Worm (Caenorhabditis elegans) whole organism, L1 larva: ENCODE measurements around the gene K12H4.5.

ENCODE experiments used
- C04F5.9 ChIP-seq: sonication (generic microtip); optimal IDR thresholded peaks from 2 replicates; lab custom pipeline; 2016; ENCODE audit warnings: missing genetic modification characterization, missing compliant biosample characterization
- C16A3.4 ChIP-seq: fragments of 150-350 bp; optimal IDR thresholded peaks from 2 replicates; lab custom pipeline; 2014; ENCODE audit warnings: missing biosample characterization, missing genetic modification characterization
- Y116A8C.19 ChIP-seq: sonication (generic microtip); optimal IDR thresholded peaks from 2 replicates; lab custom pipeline; 2016; ENCODE audit warnings: missing compliant biosample characterization, missing genetic modification characterization, borderline replicate concordance
- aha-1 ChIP-seq: fragments of 150-350 bp; optimal IDR thresholded peaks from 2 replicates; lab custom pipeline; 2014; ENCODE audit warnings: missing biosample characterization, missing genetic modification characterization
- blmp-1 ChIP-seq: fragments of 150-350 bp; optimal IDR thresholded peaks from 2 replicates; lab custom pipeline; 2014; ENCODE audit warnings: missing biosample characterization, missing genetic modification characterization
- ceh-63 ChIP-seq: fragments of 200-800 bp; sonication (Bioruptor generic); optimal IDR thresholded peaks from 2 replicates; lab custom pipeline; 2018; ENCODE audit warnings: mild to moderate bottlenecking, missing genetic modification characterization, missing compliant biosample characterization
- ceh-8 ChIP-seq: fragments of 200-800 bp; sonication (Bioruptor generic); optimal IDR thresholded peaks from 2 replicates; lab custom pipeline; 2018; ENCODE audit warnings: mild to moderate bottlenecking, missing genetic modification characterization, moderate library complexity, missing compliant biosample characterization
- ceh-82 ChIP-seq, 3 experiments: fragments of 150-350 bp in 1 of 3; sonication (generic microtip) in 2 of 3; optimal IDR thresholded peaks; 2 replicates each; lab custom pipeline; 2014 to 2017; ENCODE audit warnings: missing biosample characterization in 3 of 3, missing genetic modification characterization in 3 of 3
- dpl-1 ChIP-seq, 3 experiments: fragments of 150-350 bp in 2 of 3; sonication (generic microtip) in 1 of 3; optimal IDR thresholded peaks; 2 replicates each; lab custom pipeline; 2014 to 2017; ENCODE audit warnings: missing biosample characterization in 3 of 3, missing genetic modification characterization in 3 of 3, missing genetic modification reagents in 3 of 3
- dsc-1 ChIP-seq: sonication (generic microtip); optimal IDR thresholded peaks from 2 replicates; lab custom pipeline; 2016; ENCODE audit warnings: mild to moderate bottlenecking, missing genetic modification characterization, missing compliant biosample characterization
- efl-1 ChIP-seq, 4 experiments: fragments of 150-350 bp; optimal IDR thresholded peaks in 3 of 4; peaks in 1 of 4; 1 replicate in 1 of 4; 2 replicates in 3 of 4; lab custom pipeline; 2014; ENCODE audit warnings: missing biosample characterization in 2 of 4, missing genetic modification characterization in 2 of 4, missing genetic modification reagents in 2 of 4
- efl-3 ChIP-seq: fragments of 200-800 bp; sonication (Bioruptor generic); optimal IDR thresholded peaks from 2 replicates; lab custom pipeline; 2018; ENCODE audit warnings: mild to moderate bottlenecking, missing genetic modification characterization, missing compliant biosample characterization
- elt-2 ChIP-seq: sonication (generic microtip); optimal IDR thresholded peaks from 2 replicates; lab custom pipeline; 2016; ENCODE audit warnings: missing genetic modification characterization, mild to moderate bottlenecking, inconsistent platforms, missing compliant biosample characterization, missing genetic modification reagents
- elt-3 ChIP-seq, 6 experiments: fragments of 150-350 bp in 1 of 6; sonication (generic microtip); optimal IDR thresholded peaks; 2 replicates each; lab custom pipeline; 2017 to 2018; ENCODE audit warnings: missing biosample characterization in 6 of 6, missing genetic modification characterization in 6 of 6, inconsistent platforms in 1 of 6
- fkh-8 ChIP-seq: sonication (generic microtip); optimal IDR thresholded peaks from 2 replicates; lab custom pipeline; 2016; ENCODE audit warnings: mild to moderate bottlenecking, missing genetic modification characterization, missing compliant biosample characterization
- grh-1 ChIP-seq: fragments of 200-800 bp; sonication (Bioruptor generic); IDR thresholded peaks from 2 replicates; pipeline ENCODE4 v1.3.6; 2022; ENCODE audit warnings: missing genetic modification reagents, missing genetic modification characterization, missing compliant biosample characterization
- hlh-4 ChIP-seq: sonication (generic microtip); optimal IDR thresholded peaks from 2 replicates; lab custom pipeline; 2016; ENCODE audit warnings: mild to moderate bottlenecking, missing genetic modification characterization, missing compliant biosample characterization
- irx-1 ChIP-seq: sonication (generic microtip); optimal IDR thresholded peaks from 2 replicates; lab custom pipeline; 2016; ENCODE audit warnings: missing genetic modification characterization, missing compliant biosample characterization
- isw-1 ChIP-seq: fragments of 200-800 bp; sonication (Bioruptor generic); IDR thresholded peaks from 2 replicates; pipeline ENCODE4 v1.3.6; 2022; ENCODE audit warnings: missing genetic modification characterization, missing compliant biosample characterization
- lin-15B ChIP-seq: fragments of 150-350 bp; sonication (generic microtip); optimal IDR thresholded peaks from 3 replicates; lab custom pipeline; 2014; ENCODE audit warnings: missing biosample characterization, missing genetic modification characterization
- lin-35 ChIP-seq, 2 experiments: fragments of 150-350 bp; optimal IDR thresholded peaks; 2 replicates each; lab custom pipeline; 2014; ENCODE audit warnings: missing biosample characterization in 2 of 2, missing genetic modification characterization in 2 of 2, missing genetic modification reagents in 2 of 2
- lin-39 ChIP-seq: fragments of 150-350 bp; optimal IDR thresholded peaks from 2 replicates; lab custom pipeline; 2014; ENCODE audit warnings: missing biosample characterization, missing genetic modification reagents, missing genetic modification characterization
- lsy-2 ChIP-seq, 2 experiments: fragments of 150-350 bp; optimal IDR thresholded peaks; 2 replicates each; lab custom pipeline; 2014; ENCODE audit warnings: missing biosample characterization in 2 of 2, missing genetic modification characterization in 2 of 2
- mab-9 ChIP-seq: fragments of 200-800 bp; sonication (Bioruptor generic); IDR thresholded peaks from 2 replicates; pipeline ENCODE4 v1.3.6; 2022; ENCODE audit warnings: missing genetic modification reagents, missing genetic modification characterization, missing compliant biosample characterization
- mdl-1 ChIP-seq, 2 experiments: fragments of 150-350 bp; optimal IDR thresholded peaks; 2 replicates each; lab custom pipeline; 2014 to 2017; ENCODE audit warnings: missing biosample characterization in 2 of 2, missing genetic modification characterization in 2 of 2, inconsistent platforms in 1 of 2
- nhr-12 ChIP-seq: sonication (generic microtip); optimal IDR thresholded peaks from 2 replicates; lab custom pipeline; 2017; ENCODE audit warnings: missing biosample characterization, missing genetic modification characterization
- nhr-76 ChIP-seq: sonication (generic microtip); optimal IDR thresholded peaks from 2 replicates; lab custom pipeline; 2017; ENCODE audit warnings: missing biosample characterization, missing genetic modification characterization
- nhr-84 ChIP-seq: sonication (generic microtip); optimal IDR thresholded peaks from 2 replicates; lab custom pipeline; 2017; ENCODE audit warnings: missing biosample characterization, missing genetic modification characterization
- nhr-85 ChIP-seq: sonication (generic microtip); peaks from one replicate; lab custom pipeline; 2016; ENCODE audit warnings: missing genetic modification characterization, inconsistent platforms, missing compliant biosample characterization
- rnt-1 ChIP-seq: sonication (generic microtip); optimal IDR thresholded peaks from 2 replicates; lab custom pipeline; 2016; ENCODE audit warnings: mild to moderate bottlenecking, missing genetic modification characterization, moderate library complexity, missing compliant biosample characterization
- skn-1 ChIP-seq: fragments of 150-350 bp; optimal IDR thresholded peaks from 2 replicates; lab custom pipeline; 2014; ENCODE audit warnings: missing biosample characterization, missing genetic modification characterization
- snu-23 ChIP-seq: sonication (generic microtip); optimal IDR thresholded peaks from 2 replicates; lab custom pipeline; 2016; ENCODE audit warnings: missing genetic modification characterization, missing compliant biosample characterization
- sptf-1 ChIP-seq: fragments of 150-350 bp; optimal IDR thresholded peaks from 2 replicates; lab custom pipeline; 2014; ENCODE audit warnings: missing biosample characterization, missing genetic modification characterization
- sup-37 ChIP-seq: fragments of 200-800 bp; sonication (Bioruptor generic); optimal IDR thresholded peaks from 2 replicates; lab custom pipeline; 2018; ENCODE audit warnings: mild to moderate bottlenecking, missing genetic modification characterization, missing compliant biosample characterization
- swsn-7 ChIP-seq: sonication (generic microtip); optimal IDR thresholded peaks from 2 replicates; lab custom pipeline; 2016; ENCODE audit warnings: missing genetic modification characterization, missing compliant biosample characterization
- unc-86 ChIP-seq: sonication (generic microtip); optimal IDR thresholded peaks from 2 replicates; lab custom pipeline; 2016; ENCODE audit warnings: missing genetic modification characterization, missing compliant biosample characterization
- unc-98 ChIP-seq: fragments of 200-800 bp; sonication (Bioruptor generic); IDR thresholded peaks from 2 replicates; pipeline ENCODE4 v1.3.6; 2022; ENCODE audit warnings: missing genetic modification characterization, missing compliant biosample characterization
- xbp-1 ChIP-seq: sonication (generic microtip); optimal IDR thresholded peaks from 2 replicates; lab custom pipeline; 2016; ENCODE audit warnings: missing genetic modification characterization, missing compliant biosample characterization
- zag-1 ChIP-seq: fragments of 150-350 bp; optimal IDR thresholded peaks from 2 replicates; lab custom pipeline; 2014; ENCODE audit warnings: missing biosample characterization, missing genetic modification characterization
- zip-4 ChIP-seq: fragments of 200-800 bp; sonication (Bioruptor generic); optimal IDR thresholded peaks from 2 replicates; lab custom pipeline; 2018; ENCODE audit warnings: mild to moderate bottlenecking, missing genetic modification characterization, moderate library complexity, missing compliant biosample characterization
- ztf-4 ChIP-seq: fragments of 150-350 bp; optimal IDR thresholded peaks from 2 replicates; lab custom pipeline; 2014; ENCODE audit warnings: missing biosample characterization, missing genetic modification characterization

K12H4.5 gene

ce11 chrIII:8044187-8044586, at the start of gene K12H4.5:
Gene K12H4.5, plus strand, starts transcription at chrIII:8044487.
- TF ChIP-seq C16A3.4 (no peak), elt-2 (tag; lab: Kevin White, UChicago) (no peak), mab-9 (GFP tag; lab: Robert Waterston, UW) (no peak)
- TF ChIP-seq, all 84 proteins: peak for 0

- TF ChIP-seq efl-1 (optimal IDR thresholded peaks at IDR 0.05; lab: Kevin White, UChicago): no peak
- no peak for TF ChIP-seq efl-1 (GFP tag; optimal IDR thresholded peaks at IDR 0.05 in 1 of 2; lab: Kevin White, UChicago)
- TF ChIP-seq dsc-1: peak; percentile 43
- TF ChIP-seq, all 84 proteins: peak for 1
Measured at ce11 chrIII:7996353-7996752, 47.9 kb upstream of the K12H4.5 start, which contains the start of gene npr-17. Gene npr-17, minus strand, starts transcription at chrIII:7996453.

- TF ChIP-seq ceh-8 (GFP tag; lab: Kevin White, UChicago) (no peak), fkh-8 (tag; lab: Kevin White, UChicago) (no peak), hlh-4 (no peak)
Measured at ce11 chrIII:7997447-7998046, 46.7 kb upstream of the K12H4.5 start.

- TF ChIP-seq dsc-1 (peak; percentile 97), lin-39 (tag; lab: Kevin White, UChicago) (no peak), nhr-12 (tag; lab: Kevin White, UChicago) (no peak), unc-86 (no peak)
Measured at ce11 chrIII:8001557-8001956, 42.7 kb upstream of the K12H4.5 start.

ce11 chrIII:8004091-8004490, 40.2 kb upstream of the K12H4.5 start, which contains the start of gene C06G4.6:
Gene C06G4.6, plus strand, starts transcription at chrIII:8004391.
- TF ChIP-seq isw-1 (GFP tag; lab: Robert Waterston, UW) (no peak), snu-23 (GFP tag; lab: Kevin White, UChicago) (no peak), rnt-1 (tag; lab: Kevin White, UChicago) (no peak), nhr-76 (tag; lab: Kevin White, UChicago) (no peak), Y116A8C.19 (no peak), ztf-4 (tag; lab: Kevin White, UChicago) (no peak), ceh-63 (GFP tag; lab: Kevin White, UChicago) (no peak), sptf-1 (tag; lab: Kevin White, UChicago) (no peak), xbp-1 (tag; lab: Kevin White, UChicago) (no peak), zip-4 (GFP tag; lab: Kevin White, UChicago) (no peak), grh-1 (GFP tag; lab: Robert Waterston, UW) (no peak)

ce11 chrIII:8009769-8010168, 34.5 kb upstream of the K12H4.5 start, which contains the start of gene cit-1.1:
Gene cit-1.1, minus strand, starts transcription at chrIII:8009821.
- TF ChIP-seq aha-1 (tag; lab: Kevin White, UChicago) (no peak), unc-98 (no peak), dpl-1 (GFP tag; optimal IDR thresholded peaks at IDR 0.05; lab: Kevin White, UChicago) (peak in 2 of 3 experiments; percentile 33 to 49), blmp-1 (tag; lab: Kevin White, UChicago) (no peak), elt-3 (tag; optimal IDR thresholded peaks at IDR 0.05; lab: Kevin White, UChicago) (no peak), xbp-1 (tag; lab: Kevin White, UChicago) (no peak), skn-1 (tag; lab: Kevin White, UChicago) (peak; percentile 32), snu-23 (GFP tag; lab: Kevin White, UChicago) (no peak), efl-1 (optimal IDR thresholded peaks at IDR 0.05; lab: Kevin White, UChicago) (peak; percentile 37 to 52), efl-1 (GFP tag; optimal IDR thresholded peaks at IDR 0.05 in 1 of 2; lab: Kevin White, UChicago) (peak in 1 of 2 experiments; percentile 44), ceh-82 (tag; optimal IDR thresholded peaks at IDR 0.05; lab: Kevin White, UChicago) (peak in 2 of 3 experiments; percentile 7 to 18), irx-1 (tag; lab: Kevin White, UChicago) (no peak), nhr-85 (tag; lab: Kevin White, UChicago) (peak; percentile 32), efl-3 (GFP tag; lab: Kevin White, UChicago) (no peak), nhr-84 (tag; lab: Kevin White, UChicago) (no peak), C04F5.9 (tag; lab: Kevin White, UChicago) (no peak), lin-15B (peak; percentile 38), swsn-7 (no peak), mdl-1 (tag; optimal IDR thresholded peaks at IDR 0.05; lab: Kevin White, UChicago) (no peak), zag-1 (no peak), lin-35 (GFP tag; optimal IDR thresholded peaks at IDR 0.05; lab: Kevin White, UChicago) (peak; percentile 32 to 37), C16A3.4 (peak; percentile 37), sup-37 (no peak), isw-1 (GFP tag; lab: Robert Waterston, UW) (no peak), unc-86 (no peak), lsy-2 (tag; optimal IDR thresholded peaks at IDR 0.05; lab: Kevin White, UChicago) (peak; percentile 38 to 66)
